Worm (Caenorhabditis elegans) whole organism, young adult: ENCODE measurements around the gene gst-10.

Experiments used
- B0035.1 ChIP-seq: sonication (generic microtip); optimal IDR thresholded peaks from 2 replicates; lab custom pipeline; 2016; ENCODE audit warnings: missing genetic modification characterization, mild to moderate bottlenecking, missing compliant biosample characterization, missing genotype, missing genetic modification reagents
- C17E4.6 ChIP-seq: fragments of 200-800 bp; sonication (Bioruptor generic); IDR thresholded peaks from 2 replicates; pipeline ENCODE4 v1.3.6; 2022; ENCODE audit warnings: missing genetic modification reagents, missing genetic modification characterization, missing compliant biosample characterization
- F23B12.7 ChIP-seq: sonication (generic microtip); optimal IDR thresholded peaks from 2 replicates; lab custom pipeline; 2017; ENCODE audit warnings: missing genetic modification characterization, mild to moderate bottlenecking, missing compliant biosample characterization, antibody characterized with exemption, moderate library complexity; ENCODE audit not compliant: insufficient read depth
- F33H1.4 ChIP-seq: fragments of 200-800 bp; sonication (Bioruptor generic); IDR thresholded peaks from 2 replicates; pipeline ENCODE4 v1.3.6; 2022; ENCODE audit warnings: missing genetic modification reagents, missing genetic modification characterization, missing compliant biosample characterization
- F49E8.2 ChIP-seq: sonication (generic microtip); optimal IDR thresholded peaks from 3 replicates; lab custom pipeline; 2017; ENCODE audit warnings: missing genetic modification characterization, mild to moderate bottlenecking, missing compliant biosample characterization, antibody characterized with exemption, moderate library complexity; ENCODE audit not compliant: insufficient read depth
- F55B11.4 ChIP-seq: sonication (generic microtip); optimal IDR thresholded peaks from 2 replicates; lab custom pipeline; 2016; ENCODE audit warnings: missing compliant biosample characterization, missing genetic modification characterization, borderline replicate concordance; ENCODE audit not compliant: insufficient read depth
- F57A8.1 ChIP-seq: fragments of 200-800 bp; sonication (Bioruptor generic); optimal IDR thresholded peaks from 2 replicates; lab custom pipeline; 2018; ENCODE audit warnings: mild to moderate bottlenecking, missing genetic modification characterization, moderate library complexity, missing compliant biosample characterization
- T07F8.4 ChIP-seq: sonication (generic microtip); optimal IDR thresholded peaks from 2 replicates; lab custom pipeline; 2016; ENCODE audit warnings: mild to moderate bottlenecking, missing genetic modification characterization, moderate library complexity, missing compliant biosample characterization
- T26A5.8 ChIP-seq: sonication (generic microtip); optimal IDR thresholded peaks from 2 replicates; lab custom pipeline; 2016; ENCODE audit warnings: missing genetic modification characterization, missing compliant biosample characterization
- Y53F4B.3 ChIP-seq: fragments of 200-800 bp; sonication (Bioruptor generic); IDR thresholded peaks from 2 replicates; pipeline ENCODE4 v1.3.6; 2022; ENCODE audit warnings: missing genetic modification reagents, missing genetic modification characterization, missing compliant biosample characterization
- Y67H2A.10 ChIP-seq: fragments of 200-800 bp; sonication (Bioruptor generic); conservative IDR thresholded peaks from 2 replicates; pipeline ENCODE4 v1.3.6; 2022; ENCODE audit warnings: missing genetic modification reagents, missing genetic modification characterization, missing compliant biosample characterization
- Y79H2A.3 ChIP-seq: fragments of 200-800 bp; sonication (Bioruptor generic); conservative IDR thresholded peaks from 2 replicates; pipeline ENCODE4 v1.3.6; 2022; ENCODE audit warnings: missing genetic modification reagents, missing genetic modification characterization, missing compliant biosample characterization
- atf-7 ChIP-seq: sonication (generic microtip); optimal IDR thresholded peaks from 2 replicates; lab custom pipeline; 2017; ENCODE audit warnings: mild to moderate bottlenecking, missing genetic modification characterization, missing compliant biosample characterization
- attf-3 ChIP-seq: fragments of 200-800 bp; sonication (Bioruptor generic); conservative IDR thresholded peaks from 2 replicates; pipeline ENCODE4 v1.3.6; 2022; ENCODE audit warnings: missing genetic modification reagents, missing genetic modification characterization, missing compliant biosample characterization
- attf-5 ChIP-seq: fragments of 200-800 bp; sonication (Bioruptor generic); optimal IDR thresholded peaks from 2 replicates; lab custom pipeline; 2018; ENCODE audit warnings: mild to moderate bottlenecking, missing genetic modification characterization, missing compliant biosample characterization
- cebp-1 ChIP-seq, 2 experiments: fragments of 200-800 bp in 1 of 2; sonication (Bioruptor generic) in 1 of 2; sonication (generic microtip) in 1 of 2; IDR thresholded peaks in 1 of 2; optimal IDR thresholded peaks in 1 of 2; 2 replicates each; pipeline versions ENCODE4 v1.3.6 to Lab custom; 2017 to 2022; ENCODE audit warnings: missing compliant biosample characterization in 2 of 2, missing genetic modification characterization in 2 of 2, mild to moderate bottlenecking in 1 of 2, missing genetic modification reagents in 1 of 2, moderate library complexity in 1 of 2
- cebp-2 ChIP-seq: fragments of 200-800 bp; sonication (Bioruptor generic); IDR thresholded peaks from 2 replicates; pipeline ENCODE4 v1.3.6; 2022; ENCODE audit warnings: missing genetic modification characterization, missing compliant biosample characterization
- ceh-27 ChIP-seq: fragments of 200-800 bp; sonication (Bioruptor generic); optimal IDR thresholded peaks from 2 replicates; lab custom pipeline; 2018; ENCODE audit warnings: mild to moderate bottlenecking, missing genetic modification characterization, moderate library complexity, missing compliant biosample characterization
- ceh-79 ChIP-seq: sonication (generic microtip); optimal IDR thresholded peaks from 2 replicates; lab custom pipeline; 2017; ENCODE audit warnings: mild to moderate bottlenecking, missing genetic modification characterization, missing compliant biosample characterization
- chd-7 ChIP-seq: sonication (generic microtip); optimal IDR thresholded peaks from 2 replicates; lab custom pipeline; 2016; ENCODE audit warnings: mild to moderate bottlenecking, missing genetic modification characterization, moderate library complexity, missing compliant biosample characterization
- die-1 ChIP-seq: sonication (generic microtip); optimal IDR thresholded peaks from 2 replicates; lab custom pipeline; 2016; ENCODE audit warnings: missing genotype, mild to moderate bottlenecking, missing genetic modification characterization, missing compliant biosample characterization
- dox-1 ChIP-seq: fragments of 200-800 bp; sonication (Bioruptor generic); IDR thresholded peaks from 2 replicates; pipeline ENCODE4 v1.3.6; 2022; ENCODE audit warnings: missing genetic modification reagents, missing genetic modification characterization, missing compliant biosample characterization
- dpff-1 ChIP-seq: sonication (generic microtip); optimal IDR thresholded peaks from 2 replicates; lab custom pipeline; 2017; ENCODE audit warnings: mild to moderate bottlenecking, missing genetic modification characterization, missing compliant biosample characterization
- egl-44 ChIP-seq: fragments of 200-800 bp; sonication (Bioruptor generic); IDR thresholded peaks from 2 replicates; pipeline ENCODE4 v1.3.6; 2022; ENCODE audit warnings: missing genetic modification reagents, missing genetic modification characterization, missing compliant biosample characterization
- hsf-1 ChIP-seq: fragments of 200-800 bp; sonication (Bioruptor generic); IDR thresholded peaks from 2 replicates; pipeline ENCODE4 v1.3.6; 2022; ENCODE audit warnings: missing genetic modification reagents, missing genetic modification characterization, missing compliant biosample characterization
- lag-1 ChIP-seq: fragments of 200-800 bp; sonication (Bioruptor generic); IDR thresholded peaks from 2 replicates; pipeline ENCODE4 v1.3.6; 2022; ENCODE audit warnings: missing genetic modification reagents, missing genetic modification characterization, missing compliant biosample characterization
- madf-10 ChIP-seq: sonication (generic microtip); optimal IDR thresholded peaks from 2 replicates; lab custom pipeline; 2016; ENCODE audit warnings: mild to moderate bottlenecking, missing genetic modification characterization, missing compliant biosample characterization
- madf-6 ChIP-seq: fragments of 200-800 bp; sonication (Bioruptor generic); IDR thresholded peaks from 2 replicates; pipeline ENCODE4 v1.3.6; 2022; ENCODE audit warnings: missing genetic modification reagents, missing genetic modification characterization, missing compliant biosample characterization
- mcd-1 ChIP-seq: fragments of 200-800 bp; sonication (Bioruptor generic); IDR thresholded peaks from 2 replicates; pipeline ENCODE4 v1.3.6; 2022; ENCODE audit warnings: missing genetic modification reagents, missing genetic modification characterization, missing compliant biosample characterization
- nfya-2 ChIP-seq: fragments of 200-800 bp; sonication (Bioruptor generic); IDR thresholded peaks from 2 replicates; pipeline ENCODE4 v1.3.6; 2022; ENCODE audit warnings: missing genetic modification reagents, missing genetic modification characterization, missing compliant biosample characterization
- nfyb-1 ChIP-seq: fragments of 200-800 bp; sonication (Bioruptor generic); IDR thresholded peaks from 2 replicates; pipeline ENCODE4 v1.3.6; 2022; ENCODE audit warnings: missing genetic modification reagents, missing genetic modification characterization, missing compliant biosample characterization
- nhr-27 ChIP-seq: fragments of 200-800 bp; sonication (Bioruptor generic); optimal IDR thresholded peaks from 2 replicates; lab custom pipeline; 2018; ENCODE audit warnings: mild to moderate bottlenecking, missing genetic modification characterization, moderate library complexity, missing compliant biosample characterization
- nhr-80 ChIP-seq: sonication (generic microtip); optimal IDR thresholded peaks from 2 replicates; lab custom pipeline; 2016; ENCODE audit warnings: missing genetic modification characterization, missing compliant biosample characterization
- sdz-38 ChIP-seq: sonication (generic microtip); optimal IDR thresholded peaks from 2 replicates; lab custom pipeline; 2016; ENCODE audit warnings: missing genotype, missing genetic modification characterization, missing compliant biosample characterization
- sea-2 ChIP-seq: fragments of 200-800 bp; sonication (Bioruptor generic); IDR thresholded peaks from 2 replicates; pipeline ENCODE4 v1.3.6; 2022; ENCODE audit warnings: missing genetic modification characterization, missing compliant biosample characterization
- snpc-1.1 ChIP-seq: sonication (generic microtip); optimal IDR thresholded peaks from 2 replicates; lab custom pipeline; 2017; ENCODE audit warnings: missing genetic modification characterization, mild to moderate bottlenecking, missing compliant biosample characterization, antibody characterized with exemption, moderate library complexity, missing genotype, missing genetic modification reagents; ENCODE audit not compliant: insufficient read depth
- snpc-4 ChIP-seq, 5 experiments: fragments of 150-350 bp in 1 of 5; sonication (generic microtip) in 4 of 5; optimal IDR thresholded peaks; 2 replicates each; lab custom pipeline; 2014 to 2018; ENCODE audit warnings: missing genetic modification characterization in 5 of 5, missing biosample characterization in 3 of 5, antibody characterized with exemption in 2 of 5, mild to moderate bottlenecking in 2 of 5, missing compliant biosample characterization in 2 of 5, missing genotype in 2 of 5, moderate library complexity in 2 of 5, missing genetic modification reagents in 1 of 5
- sptf-2 ChIP-seq: fragments of 200-800 bp; sonication (Bioruptor generic); optimal IDR thresholded peaks from 2 replicates; lab custom pipeline; 2018; ENCODE audit warnings: mild to moderate bottlenecking, missing genetic modification characterization, missing compliant biosample characterization
- unc-130 ChIP-seq: sonication (generic microtip); optimal IDR thresholded peaks from 2 replicates; lab custom pipeline; 2016; ENCODE audit warnings: missing genetic modification reagents, missing genetic modification characterization, missing compliant biosample characterization
- ztf-18 ChIP-seq: sonication (generic microtip); optimal IDR thresholded peaks from 2 replicates; lab custom pipeline; 2016; ENCODE audit warnings: missing genotype, mild to moderate bottlenecking, missing genetic modification characterization, missing compliant biosample characterization
- ztf-25 ChIP-seq: fragments of 200-800 bp; sonication (Bioruptor generic); IDR thresholded peaks from 2 replicates; pipeline ENCODE4 v1.3.6; 2022; ENCODE audit warnings: missing genetic modification reagents, missing genetic modification characterization, missing compliant biosample characterization
- ztf-28 ChIP-seq: fragments of 200-800 bp; sonication (Bioruptor generic); IDR thresholded peaks from 2 replicates; pipeline ENCODE4 v1.3.6; 2022; ENCODE audit warnings: missing genetic modification reagents, missing genetic modification characterization, missing compliant biosample characterization

Gene gst-10

ce11 chrV:2600543-2600942, 39.1 kb downstream of the gst-10 start (continued):
- 0 out of 2 replicates have a peak, but pooled peaks have one; percentile 34 for TF ChIP-seq nfya-2 (GFP tag; lab: Robert Waterston, UW)
- TF ChIP-seq, all 124 proteins: peak for 63

ce11 chrV:2601817-2602216, 40.3 kb downstream of the gst-10 start:
- TF ChIP-seq mcd-1 (GFP tag; lab: Robert Waterston, UW) (0 out of 2 replicates have a peak, but pooled peaks have one; percentile 38), cebp-2 (GFP tag; lab: Robert Waterston, UW) (0 out of 2 replicates have a peak, but pooled peaks have one; percentile 54), C17E4.6 (GFP tag; lab: Robert Waterston, UW) (no peak), nfyb-1 (0 out of 2 replicates have a peak, but pooled peaks have one; percentile 42), madf-6 (GFP tag; lab: Robert Waterston, UW) (peak; percentile 36; the same call in 1 of the 2 replicates), Y79H2A.3 (GFP tag; lab: Robert Waterston, UW) (0 out of 2 replicates have a peak, but pooled peaks have one; percentile 15), Y53F4B.3 (no peak), die-1 (tag; lab: Kevin White, UChicago) (no peak), ceh-27 (GFP tag; lab: Kevin White, UChicago) (no peak), chd-7 (tag; lab: Kevin White, UChicago) (peak; percentile 17), snpc-1.1 (no peak), atf-7 (tag; lab: Kevin White, UChicago) (no peak), Y67H2A.10 (GFP tag; lab: Robert Waterston, UW) (no peak), cebp-1 (GFP tag; IDR thresholded peaks at IDR 0.05; lab: Robert Waterston, UW) (no peak), cebp-1 (tag; optimal IDR thresholded peaks at IDR 0.05; lab: Kevin White, UChicago) (peak; percentile 4), B0035.1 (tag; lab: Kevin White, UChicago) (no peak), ztf-25 (GFP tag; lab: Robert Waterston, UW) (peak; percentile 79; the same call in 1 of the 2 replicates), nhr-80 (tag; lab: Kevin White, UChicago) (no peak), T26A5.8 (no peak), dox-1 (GFP tag; lab: Robert Waterston, UW) (no peak)

- TF ChIP-seq madf-10 (tag; lab: Kevin White, UChicago) (no peak), sdz-38 (tag; lab: Kevin White, UChicago) (no peak), sea-2 (GFP tag; lab: Robert Waterston, UW) (no peak), snpc-4 (GFP tag; optimal IDR thresholded peaks at IDR 0.05; lab: Kevin White, UChicago) (no peak), snpc-4 (tag; optimal IDR thresholded peaks at IDR 0.05; lab: Kevin White, UChicago) (no peak), cebp-2 (GFP tag; lab: Robert Waterston, UW) (no peak), B0035.1 (tag; lab: Kevin White, UChicago) (no peak), lag-1 (GFP tag; lab: Robert Waterston, UW) (no peak), F49E8.2 (no peak), F23B12.7 (tag; lab: Kevin White, UChicago) (peak; percentile 2), dpff-1 (tag; lab: Kevin White, UChicago) (no peak), T07F8.4 (tag; lab: Kevin White, UChicago) (no peak), attf-3 (no peak), hsf-1 (GFP tag; lab: Robert Waterston, UW) (no peak), F55B11.4 (tag; lab: Kevin White, UChicago) (no peak), egl-44 (GFP tag; lab: Robert Waterston, UW) (no peak), unc-130 (GFP tag; lab: Kevin White, UChicago) (peak; percentile 37), ceh-27 (GFP tag; lab: Kevin White, UChicago) (peak; percentile 62), C17E4.6 (GFP tag; lab: Robert Waterston, UW) (no peak), Y79H2A.3 (GFP tag; lab: Robert Waterston, UW) (no peak), sptf-2 (no peak), nfya-2 (GFP tag; lab: Robert Waterston, UW) (no peak), attf-5 (GFP tag; lab: Kevin White, UChicago) (no peak), madf-6 (GFP tag; lab: Robert Waterston, UW) (peak; percentile 62), ceh-79 (tag; lab: Kevin White, UChicago) (no peak), F57A8.1 (GFP tag; lab: Kevin White, UChicago) (no peak), ztf-28 (GFP tag; lab: Robert Waterston, UW) (0 out of 2 replicates have a peak, but pooled peaks have one; percentile 9), ztf-18 (tag; lab: Kevin White, UChicago) (no peak), nhr-27 (tag; lab: Kevin White, UChicago) (no peak), snpc-1.1 (no peak), F33H1.4 (GFP tag; lab: Robert Waterston, UW) (peak; percentile 38)
Observed at ce11 chrV:2603056-2603455, 41.6 kb downstream of the gst-10 start, which contains the start of gene F53E10.6. Gene F53E10.6 (minus strand): TSS chrV:2603063.
